Worm (Caenorhabditis elegans) whole organism, midembryonic: ENCODE data around the gene col-133.

Experiments
- T22C8.4 ChIP-seq: fragments of 200-800 bp; sonication (Bioruptor generic); IDR thresholded peaks from 2 replicates; pipeline ENCODE4 v1.3.6; 2022; ENCODE audit warnings: missing genetic modification characterization, missing compliant biosample characterization
- klf-2 ChIP-seq: fragments of 200-800 bp; sonication (Bioruptor generic); conservative IDR thresholded peaks from 2 replicates; pipeline ENCODE4 v1.3.6; 2022; ENCODE audit warnings: missing genetic modification reagents, missing genetic modification characterization, missing compliant biosample characterization
- med-1 ChIP-seq: sonication (generic microtip); optimal IDR thresholded peaks from 2 replicates; lab custom pipeline; 2017; ENCODE audit warnings: missing genetic modification characterization, mild to moderate bottlenecking, missing compliant biosample characterization, antibody characterized with exemption, missing genetic modification reagents; ENCODE audit not compliant: insufficient read depth
- ref-1 ChIP-seq: fragments of 200-800 bp; sonication (Bioruptor generic); conservative IDR thresholded peaks from 2 replicates; pipeline ENCODE4 v1.3.6; 2022; ENCODE audit warnings: missing genetic modification reagents, missing genetic modification characterization, missing compliant biosample characterization
- tab-1 ChIP-seq: fragments of 200-800 bp; sonication (Bioruptor generic); IDR thresholded peaks from 2 replicates; pipeline ENCODE4 v1.3.6; 2022; ENCODE audit warnings: missing genetic modification characterization, missing compliant biosample characterization
- ztf-23 ChIP-seq: fragments of 200-800 bp; sonication (Bioruptor generic); IDR thresholded peaks from 2 replicates; pipeline ENCODE4 v1.3.6; 2022; ENCODE audit warnings: missing genetic modification reagents, missing genetic modification characterization, missing compliant biosample characterization

DNA sequence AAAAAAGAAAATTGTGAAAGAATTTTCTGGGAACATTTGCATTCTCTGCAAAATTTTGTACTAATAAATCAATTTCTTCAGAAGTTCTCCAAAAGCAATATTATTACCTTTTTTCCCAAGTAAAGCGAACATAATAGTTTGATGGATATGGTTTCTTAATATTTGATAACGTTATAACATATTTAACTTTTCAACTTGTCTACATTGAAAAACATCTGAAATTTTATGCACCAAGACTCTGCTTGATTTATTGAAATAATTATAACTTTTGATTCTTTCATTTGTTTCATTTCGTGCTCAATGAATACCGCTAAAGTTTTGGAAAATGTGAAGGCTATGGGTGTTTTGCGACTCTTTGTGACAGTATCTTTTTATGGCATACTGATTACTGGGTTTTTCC is 37.9 kb upstream of the col-133 start, which contains the start of gene srz-31:
- TF ChIP-seq T22C8.4 (GFP tag; lab: Robert Waterston, UW) (no peak), ref-1 (GFP tag; lab: Robert Waterston, UW) (no peak), med-1 (GFP tag; lab: Kevin White, UChicago) (no peak), klf-2 (no peak), ztf-23 (GFP tag; lab: Robert Waterston, UW) (no peak), tab-1 (GFP tag; lab: Robert Waterston, UW) (no peak)
